Fruit fly (Drosophila melanogaster) ovary, adult (tissue): Measurements from ENCODE around the gene CG7966.

Experiments
- CG17801 ChIP-seq: fragments of 200-800 bp; optimal IDR thresholded peaks from 2 replicates; lab custom pipeline; 2019; ENCODE audit warnings: missing biosample characterization, mild to moderate bottlenecking, missing genetic modification characterization, moderate library complexity; ENCODE audit not compliant: partially characterized antibody

Gene CG7966

dm6 chr3R:13051298-13051723 is at the start of gene CG7966:
Gene CG7966, minus strand, starts transcription at chr3R:13051453.
- no peak for TF ChIP-seq CG17801 (GFP tag; lab: Kevin White, UChicago)

- TF ChIP-seq CG17801 (GFP tag; lab: Kevin White, UChicago), result no peak
These were observed 40.4 kb upstream of the CG7966 start for dm6 chr3R:13091666-13092065.

dm6 chr3R:13088942-13089341 is 37.7 kb upstream of the CG7966 start, which contains the start of gene CG34308:
Gene CG34308, plus strand, starts transcription at chr3R:13089242.
- no peak for TF ChIP-seq CG17801 (GFP tag; lab: Kevin White, UChicago)

dm6 chr3R:13088395-13088794 is 37.1 kb upstream of the CG7966 start, which contains the start of gene timeout:
Gene timeout, plus strand, starts transcription at chr3R:13088651.
- no peak for TF ChIP-seq CG17801 (GFP tag; lab: Kevin White, UChicago)

- no peak for TF ChIP-seq CG17801 (GFP tag; lab: Kevin White, UChicago)
These were observed 34.7 kb upstream of the CG7966 start, which contains the start of gene CG43063 for dm6 chr3R:13085924-13086323. Gene CG43063, plus strand, starts transcription at chr3R:13086224.

dm6 chr3R:13082382-13082781 is 31.1 kb upstream of the CG7966 start:
- no peak for TF ChIP-seq CG17801 (GFP tag; lab: Kevin White, UChicago)

- TF ChIP-seq CG17801 (GFP tag; lab: Kevin White, UChicago), result peak; percentile 0
These were observed 27.0 kb upstream of the CG7966 start for dm6 chr3R:13078263-13078662.

dm6 chr3R:13077262-13077661 is 26.0 kb upstream of the CG7966 start:
- TF ChIP-seq CG17801 (GFP tag; lab: Kevin White, UChicago), result no peak

dm6 chr3R:13075728-13076127 is 24.5 kb upstream of the CG7966 start:
- no peak for TF ChIP-seq CG17801 (GFP tag; lab: Kevin White, UChicago)

dm6 chr3R:13074588-13074987 is 23.3 kb upstream of the CG7966 start:
- no peak for TF ChIP-seq CG17801 (GFP tag; lab: Kevin White, UChicago)

- TF ChIP-seq CG17801 (GFP tag; lab: Kevin White, UChicago), result no peak
These were observed 21.9 kb upstream of the CG7966 start for dm6 chr3R:13073174-13073573.

dm6 chr3R:13072052-13072451 is 20.8 kb upstream of the CG7966 start:
- TF ChIP-seq CG17801 (GFP tag; lab: Kevin White, UChicago), result no peak

- no peak for TF ChIP-seq CG17801 (GFP tag; lab: Kevin White, UChicago)
These were observed 18.9 kb upstream of the CG7966 start for dm6 chr3R:13070011-13070619.

dm6 chr3R:13068022-13068421 is 16.8 kb upstream of the CG7966 start:
- no peak for TF ChIP-seq CG17801 (GFP tag; lab: Kevin White, UChicago)

- no peak for TF ChIP-seq CG17801 (GFP tag; lab: Kevin White, UChicago)
These were observed 14.0 kb upstream of the CG7966 start for dm6 chr3R:13065180-13065757.
